Worm (Caenorhabditis elegans): ENCODE measurements around the gene F38H4.5.

DNA sequence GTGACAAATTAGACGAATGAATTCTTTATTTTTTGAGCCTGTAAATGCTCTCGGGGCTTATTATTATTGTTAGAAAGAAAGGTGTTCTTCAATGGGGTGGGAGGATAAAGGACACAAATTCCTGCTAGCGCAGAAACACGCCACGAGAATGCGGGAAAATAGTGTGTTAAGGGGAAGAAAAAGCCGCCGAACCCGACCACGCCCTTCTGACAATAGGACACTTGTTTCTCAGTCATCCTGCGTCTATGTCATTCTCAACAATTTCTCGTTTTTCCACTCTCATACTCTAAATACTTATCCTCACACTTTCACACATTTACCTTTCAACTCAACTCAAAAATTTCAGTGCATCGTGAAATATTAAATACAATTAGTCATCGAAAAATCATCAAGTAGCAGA lies 38.1 kb upstream of the F38H4.5 start, which contains the start of gene M117.1:
- TF ChIP-seq pqm-1 (tag; optimal IDR thresholded peaks at IDR 0.05): no peak
- no peak for TF ChIP-seq fos-1 (tag; optimal IDR thresholded peaks at IDR 0.05)
- TF ChIP-seq lir-3 (tag; optimal IDR thresholded peaks at IDR 0.05; ENCODE audit: poor library complexity): no peak
- TF ChIP-seq dpl-1 (GFP tag; optimal IDR thresholded peaks at IDR 0.05): no peak
- TF ChIP-seq swsn-7 (tag; optimal IDR thresholded peaks at IDR 0.05): no peak
- TF ChIP-seq tbx-2 (tag; optimal IDR thresholded peaks at IDR 0.05): peak; percentile 13
- no peak for TF ChIP-seq lin-13 (GFP tag; optimal IDR thresholded peaks at IDR 0.05)
- no peak for TF ChIP-seq snpc-4 (tag; optimal IDR thresholded peaks at IDR 0.05)
- no peak for TF ChIP-seq nhr-77 (tag; optimal IDR thresholded peaks at IDR 0.05)
- TF ChIP-seq nhr-237 (tag; optimal IDR thresholded peaks at IDR 0.05): no peak

Measured in whole organism, L1 larva.